Worm (Caenorhabditis elegans): Measurements from ENCODE around the gene ift-81.

ce11 chrX:5256999-5257398, 41.4 kb upstream of the ift-81 start, which contains the start of gene nspg-12:
- TF ChIP-seq lin-38 (GFP tag; IDR thresholded peaks at IDR 0.05) (no peak), nhr-41 (GFP tag; IDR thresholded peaks at IDR 0.05) (no peak), daf-12 (tag; optimal IDR thresholded peaks at IDR 0.05) (no peak), unc-39 (tag; optimal IDR thresholded peaks at IDR 0.05) (no peak), lin-39 (tag; optimal IDR thresholded peaks at IDR 0.05) (no peak), jun-1 (tag; optimal IDR thresholded peaks at IDR 0.05) (no peak), lsy-2 (tag; optimal IDR thresholded peaks at IDR 0.05) (no peak), nhr-237 (tag; optimal IDR thresholded peaks at IDR 0.05) (no peak), spr-1 (tag; optimal IDR thresholded peaks at IDR 0.05) (no peak)

Data from whole organism, L4 larva.